Fruit fly (Drosophila melanogaster) Kc167 (cell line): ENCODE measurements around the gene Gdap1.

ENCODE experiments used
- Myc ChIP-seq: fragments of >200 bp; optimal IDR thresholded peaks from 2 replicates; lab custom pipeline; 2017; ENCODE audit warnings: missing external identifiers
- h ChIP-seq: fragments of >200 bp; optimal IDR thresholded peaks from 3 replicates; lab custom pipeline; 2018; ENCODE audit warnings: missing external identifiers
- ttk ChIP-seq: sonication (Bioruptor generic); optimal IDR thresholded peaks from 2 replicates; lab custom pipeline; 2017; ENCODE audit warnings: missing external identifiers

- no peak for TF ChIP-seq Myc (lab: Kevin White, UChicago)
- no peak for TF ChIP-seq h (lab: Kevin White, UChicago)
- TF ChIP-seq ttk (lab: Kevin White, UChicago) = no peak
Measured at dm6 chr3L:5129199-5129598, 12.6 kb upstream of the Gdap1 start, which contains the start of gene CG4597.
